Worm (Caenorhabditis elegans) whole organism, L4/young adult: ENCODE results near the gene srx-117.

Source experiments
- W03F9.2 ChIP-seq: fragments of 150-350 bp; optimal IDR thresholded peaks from 2 replicates; lab custom pipeline; 2014; ENCODE audit warnings: missing biosample characterization, missing genetic modification characterization
- dao-5 ChIP-seq: sonication (generic microtip); optimal IDR thresholded peaks from 2 replicates; lab custom pipeline; 2016; ENCODE audit warnings: missing genotype, missing genetic modification characterization, moderate library complexity, missing compliant biosample characterization
- him-1 ChIP-seq: sonication (generic microtip); optimal IDR thresholded peaks from 2 replicates; lab custom pipeline; 2016; ENCODE audit warnings: missing genotype, missing genetic modification reagents, missing genetic modification characterization, missing compliant biosample characterization

DNA sequence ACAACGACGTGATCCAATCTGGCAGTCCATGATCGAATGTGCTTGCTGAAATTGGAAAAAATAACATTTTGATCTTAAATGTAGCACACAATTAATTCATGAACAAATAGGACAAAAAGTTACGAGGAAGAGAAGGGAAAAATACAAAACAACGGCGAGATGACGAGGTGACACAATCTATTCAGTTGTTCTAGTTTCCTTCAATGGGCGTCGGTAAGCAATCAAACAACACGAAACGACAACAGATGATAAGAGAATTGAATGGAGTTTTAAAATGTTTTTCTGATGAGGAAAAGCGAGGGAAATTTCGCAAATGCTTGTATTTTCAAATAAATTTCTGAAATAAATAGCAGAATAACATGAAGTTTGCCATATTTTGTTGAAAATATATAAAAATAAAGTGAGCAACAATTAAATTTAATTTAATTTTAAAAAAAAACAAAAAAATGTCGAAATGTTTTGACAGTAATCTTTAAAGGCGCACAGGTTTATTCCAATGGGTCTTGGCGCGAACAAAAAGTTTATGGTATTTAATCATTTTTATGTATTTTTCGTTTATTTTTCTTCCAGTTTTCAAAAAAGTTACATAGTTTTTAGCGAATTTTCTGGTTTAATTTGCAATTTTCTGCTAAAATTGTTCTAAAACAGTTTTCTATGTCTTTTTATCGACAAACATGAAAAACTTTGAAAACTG lies 21.9 kb downstream of the srx-117 start, which contains the start of gene C14C11.7:
- TF ChIP-seq him-1 (no peak), W03F9.2 (tag; lab: Kevin White, UChicago) (no peak), dao-5 (no peak)
